Fruit fly (Drosophila melanogaster): ENCODE results near the gene CG16790.

DNA sequence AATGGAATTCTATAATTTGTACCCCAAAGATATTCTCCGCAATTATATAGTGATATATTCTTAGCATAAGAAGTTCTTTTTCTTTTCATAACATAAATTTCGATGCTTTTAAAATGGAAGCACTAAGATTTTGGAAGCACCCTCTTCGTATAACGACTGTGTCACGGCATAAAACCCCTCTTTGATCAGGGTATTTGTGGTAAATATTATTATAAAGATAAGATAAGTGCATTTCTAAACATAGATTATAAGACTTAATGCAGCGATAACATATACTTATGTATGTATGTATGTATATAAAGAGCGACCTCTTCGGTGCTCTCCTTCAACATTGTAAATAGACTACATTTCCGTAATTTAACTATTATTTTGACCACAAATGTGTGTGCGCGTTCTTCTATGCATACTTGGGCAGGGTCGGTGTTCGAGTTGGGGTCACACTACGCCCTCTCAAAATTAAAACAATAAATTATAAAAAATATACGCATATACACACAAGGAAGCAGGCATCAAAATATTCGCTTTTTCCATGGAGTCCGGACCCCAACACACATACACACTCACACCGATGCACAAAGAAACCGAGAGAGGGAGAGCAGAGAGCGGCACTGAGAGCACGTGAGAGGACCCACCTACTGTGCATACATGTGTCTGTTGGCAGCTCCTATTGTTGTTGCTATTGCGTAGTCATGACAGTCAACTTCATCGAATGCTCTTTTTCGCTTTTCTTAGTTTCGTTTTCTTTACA lies 19.6 kb downstream of the CG16790 start:
- TF ChIP-seq ttk (optimal IDR thresholded peaks at IDR 0.05) (no peak), psq (optimal IDR thresholded peaks at IDR 0.05) (no peak), Myc (optimal IDR thresholded peaks at IDR 0.05) (no peak), Sin3A (optimal IDR thresholded peaks at IDR 0.05) (no peak)

Measured in Kc167 (cell line).